Worm (Caenorhabditis elegans) whole organism, late embryonic: Measurements from ENCODE around the gene C35D6.4.

Experiments
- C38D4.7 ChIP-seq: fragments of 200-800 bp; sonication (Bioruptor generic); optimal IDR thresholded peaks from 2 replicates; lab custom pipeline; 2018; ENCODE audit warnings: mild to moderate bottlenecking, missing genetic modification characterization, moderate library complexity, missing compliant biosample characterization
- K09A11.1 ChIP-seq: sonication (generic microtip); optimal IDR thresholded peaks from 2 replicates; lab custom pipeline; 2017; ENCODE audit warnings: antibody characterized with exemption, mild to moderate bottlenecking, missing genetic modification characterization, missing compliant biosample characterization; ENCODE audit not compliant: insufficient read depth
- ama-1 ChIP-seq: fragments of 150-350 bp; optimal IDR thresholded peaks from 2 replicates; lab custom pipeline; 2014
- rnt-1 ChIP-seq: sonication (generic microtip); optimal IDR thresholded peaks from 2 replicates; lab custom pipeline; 2016; ENCODE audit warnings: missing genetic modification characterization, missing compliant biosample characterization

ce11 chrIV:16346514-16346913, 4.3 kb upstream of the C35D6.4 start, which contains the start of gene C35D6.3:
- TF ChIP-seq rnt-1 (tag; lab: Kevin White, UChicago) (no peak), C38D4.7 (GFP tag; lab: Kevin White, UChicago) (no peak), K09A11.1 (tag; lab: Kevin White, UChicago) (no peak), ama-1 (lab: Kevin White, UChicago) (no peak)
